Worm (Caenorhabditis elegans) whole organism, L1 larva: Measurements from ENCODE around the gene F42A10.7.

ENCODE experiments used
- ceh-82 ChIP-seq, 3 experiments: fragments of 150-350 bp in 1 of 3; sonication (generic microtip) in 2 of 3; optimal IDR thresholded peaks; 2 replicates each; lab custom pipeline; 2014 to 2017; ENCODE audit warnings: missing biosample characterization in 3 of 3, missing genetic modification characterization in 3 of 3
- lin-13 ChIP-seq: fragments of 150-350 bp; optimal IDR thresholded peaks from 2 replicates; lab custom pipeline; 2014; ENCODE audit warnings: missing biosample characterization, missing genetic modification reagents, missing genetic modification characterization
- mdl-1 ChIP-seq, 2 experiments: fragments of 150-350 bp; optimal IDR thresholded peaks; 2 replicates each; lab custom pipeline; 2014 to 2017; ENCODE audit warnings: missing biosample characterization in 2 of 2, missing genetic modification characterization in 2 of 2, inconsistent platforms in 1 of 2
- nhr-237 ChIP-seq: fragments of 150-350 bp; optimal IDR thresholded peaks from 2 replicates; lab custom pipeline; 2014; ENCODE audit warnings: missing biosample characterization, missing genetic modification characterization
- pag-3 ChIP-seq: sonication (generic microtip); optimal IDR thresholded peaks from 2 replicates; lab custom pipeline; 2017; ENCODE audit warnings: missing genetic modification characterization, mild to moderate bottlenecking, missing compliant biosample characterization, antibody characterized with exemption, borderline replicate concordance; ENCODE audit not compliant: insufficient read depth
- sox-4 ChIP-seq: sonication (generic microtip); optimal IDR thresholded peaks from 2 replicates; lab custom pipeline; 2016; ENCODE audit warnings: missing genetic modification characterization, missing compliant biosample characterization
- swsn-7 ChIP-seq: sonication (generic microtip); optimal IDR thresholded peaks from 2 replicates; lab custom pipeline; 2016; ENCODE audit warnings: missing genetic modification characterization, missing compliant biosample characterization
- unc-130 ChIP-seq: fragments of 150-350 bp; optimal IDR thresholded peaks from 2 replicates; lab custom pipeline; 2017; ENCODE audit warnings: missing biosample characterization, missing genetic modification characterization, inconsistent platforms
- unc-98 ChIP-seq: fragments of 200-800 bp; sonication (Bioruptor generic); IDR thresholded peaks from 2 replicates; pipeline ENCODE4 v1.3.6; 2022; ENCODE audit warnings: missing genetic modification characterization, missing compliant biosample characterization

- TF ChIP-seq ceh-82 (tag; optimal IDR thresholded peaks at IDR 0.05; lab: Kevin White, UChicago) (peak in 2 of 3 experiments; percentile 5 to 67), lin-13 (GFP tag; lab: Kevin White, UChicago) (no peak), swsn-7 (tag; lab: Kevin White, UChicago) (peak; percentile 40), pag-3 (tag; lab: Kevin White, UChicago) (no peak), sox-4 (tag; lab: Kevin White, UChicago) (no peak), unc-130 (tag; lab: Kevin White, UChicago) (no peak), unc-98 (GFP tag; lab: Robert Waterston, UW) (no peak), nhr-237 (tag; lab: Kevin White, UChicago) (no peak), mdl-1 (tag; optimal IDR thresholded peaks at IDR 0.05; lab: Kevin White, UChicago) (no peak)
Observed at ce11 chrIII:6170038-6170437, 8.4 kb downstream of the F42A10.7 start.
